Fruit fly (Drosophila melanogaster) whole organism: ENCODE data around the gene eIF3e.

Source experiments
- Dll ChIP-seq: fragments of >200 bp; optimal IDR thresholded peaks from 2 replicates; lab custom pipeline; 2017
- pan ChIP-seq: fragments of >200 bp; optimal IDR thresholded peaks from 2 replicates; lab custom pipeline; 2017
- psq ChIP-seq: fragments of >200 bp; optimal IDR thresholded peaks from 2 replicates; lab custom pipeline; 2017

DNA sequence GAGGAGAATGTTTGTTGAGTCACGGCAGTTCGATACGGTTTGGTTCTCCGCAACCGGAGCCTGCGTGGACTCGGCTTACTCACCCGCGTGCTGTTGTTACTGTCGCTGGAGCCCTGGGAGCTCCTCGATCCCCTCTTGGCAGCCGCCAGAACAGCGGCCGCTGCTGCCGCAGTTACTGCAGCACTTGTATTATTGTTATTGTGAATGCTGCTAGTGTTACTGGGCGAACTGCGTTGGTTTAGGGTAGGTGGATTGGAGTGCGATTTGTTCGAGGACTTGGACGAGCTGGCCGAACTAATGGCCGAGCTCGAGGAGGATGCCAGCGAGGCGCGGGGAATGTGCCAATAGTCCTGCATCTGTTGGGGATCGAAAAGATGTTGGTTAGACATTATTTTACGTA is 23.8 kb upstream of the eIF3e start:
- no peak for TF ChIP-seq Dll
- no peak for TF ChIP-seq pan (lab: Kevin White, UChicago)
- TF ChIP-seq psq (lab: Kevin White, UChicago) = no peak
